Fruit fly (Drosophila melanogaster): Measurements from ENCODE around the gene Cpr78Cc.

dm6 chr3L:21294202-21294601, 6.2 kb upstream of the Cpr78Cc start, which contains the start of gene Cpr78Cb:
- TF ChIP-seq CG7271 (tag; optimal IDR thresholded peaks at IDR 0.05) (no peak), CG8478 (optimal IDR thresholded peaks at IDR 0.05) (no peak), Dbx (GFP tag; IDR thresholded peaks at IDR 0.05) (no peak), CG17186 (GFP tag; optimal IDR thresholded peaks at IDR 0.05) (no peak), CG17612 (GFP tag; IDR thresholded peaks at IDR 0.05) (no peak), CG9817 (tag; optimal IDR thresholded peaks at IDR 0.05) (no peak), CG2875 (GFP tag; optimal IDR thresholded peaks at IDR 0.05) (no peak), ab (GFP tag; optimal IDR thresholded peaks at IDR 0.05) (no peak), lilli (GFP tag; optimal IDR thresholded peaks at IDR 0.05) (no peak), CG6254 (GFP tag; optimal IDR thresholded peaks at IDR 0.05) (no peak), CG10147 (GFP tag; optimal IDR thresholded peaks at IDR 0.05) (no peak)
